Fruit fly (Drosophila melanogaster) whole organism, prepupa: ENCODE measurements around the gene CG34286.

Experiments used
- Blimp-1 ChIP-seq: fragments of 200-800 bp; sonication (Bioruptor generic); optimal IDR thresholded peaks from 3 replicates; lab custom pipeline; 2017; ENCODE audit warnings: missing biosample characterization, missing genetic modification characterization, mild to moderate bottlenecking, moderate library complexity, missing genetic modification reagents
- CG10631 ChIP-seq: fragments of 200-800 bp; sonication (Bioruptor generic); optimal IDR thresholded peaks from 2 replicates; lab custom pipeline; 2016; ENCODE audit warnings: missing biosample characterization, missing genetic modification characterization
- CG10669 ChIP-seq: fragments of 200-800 bp; sonication (Bioruptor generic); optimal IDR thresholded peaks from 3 replicates; lab custom pipeline; 2018; ENCODE audit warnings: missing biosample characterization, mild to moderate bottlenecking, missing genetic modification characterization, moderate library complexity
- CG11762 ChIP-seq: fragments of 200-800 bp; sonication (Bioruptor generic); optimal IDR thresholded peaks from 3 replicates; lab custom pipeline; 2016; ENCODE audit warnings: missing biosample characterization, missing genetic modification characterization; ENCODE audit not compliant: insufficient read depth
- CG15336 ChIP-seq: fragments of 200-800 bp; sonication (Bioruptor generic); IDR thresholded peaks from 2 replicates; pipeline ENCODE4 v1.3.6; 2022; ENCODE audit warnings: missing biosample characterization, missing genetic modification characterization
- CG16779 ChIP-seq: fragments of 200-800 bp; sonication (Bioruptor generic); optimal IDR thresholded peaks from 3 replicates; lab custom pipeline; 2017; ENCODE audit warnings: missing biosample characterization, mild to moderate bottlenecking, missing genetic modification characterization
- CG3032 ChIP-seq: fragments of 200-800 bp; optimal IDR thresholded peaks from 2 replicates; lab custom pipeline; 2019; ENCODE audit warnings: missing biosample characterization, mild to moderate bottlenecking, missing genetic modification characterization, moderate library complexity
- CG31627 ChIP-seq: fragments of 200-800 bp; sonication (Bioruptor generic); optimal IDR thresholded peaks from 3 replicates; lab custom pipeline; 2016; ENCODE audit warnings: missing biosample characterization, missing genetic modification characterization
- CG32006 ChIP-seq: fragments of 200-800 bp; sonication (Bioruptor generic); optimal IDR thresholded peaks from 3 replicates; lab custom pipeline; 2017; ENCODE audit warnings: missing biosample characterization, mild to moderate bottlenecking, missing genetic modification characterization
- CG3919 ChIP-seq: fragments of 200-800 bp; sonication (Bioruptor generic); optimal IDR thresholded peaks from 3 replicates; lab custom pipeline; 2016; ENCODE audit warnings: missing biosample characterization, missing genetic modification characterization
- CG4318 ChIP-seq: fragments of 200-800 bp; sonication (Bioruptor generic); optimal IDR thresholded peaks from 3 replicates; lab custom pipeline; 2017; ENCODE audit warnings: missing biosample characterization, mild to moderate bottlenecking, missing genetic modification characterization
- CG6276 ChIP-seq: fragments of 200-800 bp; sonication (Bioruptor generic); optimal IDR thresholded peaks from 2 replicates; lab custom pipeline; 2017; ENCODE audit warnings: missing biosample characterization, mild to moderate bottlenecking, missing genetic modification characterization
- CG6792 ChIP-seq: fragments of 200-800 bp; sonication (Bioruptor generic); optimal IDR thresholded peaks from 3 replicates; lab custom pipeline; 2016; ENCODE audit warnings: missing biosample characterization, missing genetic modification characterization
- CG6854 ChIP-seq: fragments of 200-800 bp; sonication (Bioruptor generic); optimal IDR thresholded peaks from 2 replicates; lab custom pipeline; 2017; ENCODE audit warnings: missing biosample characterization, mild to moderate bottlenecking, missing genetic modification characterization
- CG7368 ChIP-seq: fragments of 200-800 bp; sonication (Bioruptor generic); optimal IDR thresholded peaks from 3 replicates; lab custom pipeline; 2016; ENCODE audit warnings: missing biosample characterization, missing genetic modification characterization
- CG8119 ChIP-seq: fragments of 200-800 bp; sonication (Bioruptor generic); IDR thresholded peaks from 3 replicates; pipeline ENCODE4 v1.3.6; 2022; ENCODE audit warnings: missing biosample characterization, missing genetic modification characterization
- CG8319 ChIP-seq: fragments of 200-800 bp; sonication (Bioruptor generic); optimal IDR thresholded peaks from 3 replicates; lab custom pipeline; 2016; ENCODE audit warnings: missing biosample characterization, missing genetic modification characterization
- CG8632 ChIP-seq: fragments of 200-800 bp; sonication (Bioruptor generic); optimal IDR thresholded peaks from 3 replicates; lab custom pipeline; 2016; ENCODE audit warnings: missing biosample characterization, missing genetic modification characterization
- CG9139 ChIP-seq: fragments of 200-800 bp; sonication (Bioruptor generic); optimal IDR thresholded peaks from 3 replicates; lab custom pipeline; 2017; ENCODE audit warnings: missing biosample characterization, mild to moderate bottlenecking, missing genetic modification characterization
- Eip75B ChIP-seq: fragments of 200-800 bp; sonication (Bioruptor generic); optimal IDR thresholded peaks from 3 replicates; lab custom pipeline; 2016; ENCODE audit warnings: missing biosample characterization, missing genetic modification characterization
- Eip78C ChIP-seq: fragments of 200-800 bp; sonication (Bioruptor generic); peaks from one replicate; lab custom pipeline; 2016; ENCODE audit warnings: missing biosample characterization, missing genetic modification characterization
- Ets96B ChIP-seq: fragments of 200-800 bp; optimal IDR thresholded peaks from 2 replicates; lab custom pipeline; 2019; ENCODE audit warnings: missing biosample characterization, mild to moderate bottlenecking, missing genetic modification characterization, moderate library complexity
- Gug ChIP-seq: fragments of 200-800 bp; sonication (Bioruptor generic); IDR thresholded peaks from 2 replicates; pipeline ENCODE4 v1.3.6; 2022; ENCODE audit warnings: missing biosample characterization, missing genetic modification characterization
- Hr38 ChIP-seq: sonication (Bioruptor generic); optimal IDR thresholded peaks from 2 replicates; lab custom pipeline; 2016; ENCODE audit warnings: missing biosample characterization, missing genetic modification characterization
- Hr39 ChIP-seq: fragments of 200-800 bp; sonication (Bioruptor generic); optimal IDR thresholded peaks from 2 replicates; lab custom pipeline; 2016; ENCODE audit warnings: missing biosample characterization, missing genetic modification characterization
- Hr4 ChIP-seq: fragments of 200-800 bp; sonication (Bioruptor generic); optimal IDR thresholded peaks from 3 replicates; lab custom pipeline; 2016; ENCODE audit warnings: missing biosample characterization, missing genetic modification characterization
- Lpt ChIP-seq: fragments of 200-800 bp; sonication (Bioruptor generic); optimal IDR thresholded peaks from 3 replicates; lab custom pipeline; 2016; ENCODE audit warnings: missing biosample characterization, missing genetic modification characterization
- Met ChIP-seq: fragments of 200-800 bp; sonication (Bioruptor generic); optimal IDR thresholded peaks from 3 replicates; lab custom pipeline; 2016; ENCODE audit warnings: missing biosample characterization, missing genetic modification characterization
- OdsH ChIP-seq: fragments of 200-800 bp; sonication (Bioruptor generic); optimal IDR thresholded peaks from 3 replicates; lab custom pipeline; 2016; ENCODE audit warnings: missing biosample characterization, missing genetic modification characterization
- Smox ChIP-seq: fragments of 200-800 bp; sonication (Bioruptor generic); optimal IDR thresholded peaks from 3 replicates; lab custom pipeline; 2016; ENCODE audit warnings: missing biosample characterization, missing genetic modification characterization
- Sox102F ChIP-seq: fragments of 200-800 bp; sonication (Bioruptor generic); optimal IDR thresholded peaks from 2 replicates; lab custom pipeline; 2016; ENCODE audit warnings: missing biosample characterization, mild to moderate bottlenecking, missing genetic modification characterization
- Sox14 ChIP-seq: fragments of 200-800 bp; sonication (Bioruptor generic); optimal IDR thresholded peaks from 3 replicates; lab custom pipeline; 2016; ENCODE audit warnings: missing biosample characterization, missing genetic modification characterization
- Sox15 ChIP-seq: fragments of 200-800 bp; sonication (Bioruptor generic); optimal IDR thresholded peaks from 3 replicates; lab custom pipeline; 2016; ENCODE audit warnings: missing biosample characterization, missing genetic modification characterization
- achi ChIP-seq: fragments of 200-800 bp; sonication (Bioruptor generic); optimal IDR thresholded peaks from 3 replicates; lab custom pipeline; 2016; ENCODE audit warnings: missing biosample characterization, missing genetic modification characterization
- acj6 ChIP-seq: fragments of 200-800 bp; sonication (Bioruptor generic); optimal IDR thresholded peaks from 3 replicates; lab custom pipeline; 2016; ENCODE audit warnings: missing biosample characterization, missing genetic modification characterization
- cyc ChIP-seq: fragments of 200-800 bp; sonication (Bioruptor generic); optimal IDR thresholded peaks from 3 replicates; lab custom pipeline; 2016; ENCODE audit warnings: missing biosample characterization, missing genetic modification characterization
- dac ChIP-seq: fragments of 200-800 bp; sonication (Bioruptor generic); optimal IDR thresholded peaks from 2 replicates; lab custom pipeline; 2017; ENCODE audit warnings: missing biosample characterization, mild to moderate bottlenecking, missing genetic modification characterization
- dsx ChIP-seq: fragments of 200-800 bp; optimal IDR thresholded peaks from 3 replicates; lab custom pipeline; 2019; ENCODE audit warnings: missing biosample characterization, mild to moderate bottlenecking, missing genetic modification characterization, moderate library complexity; ENCODE audit not compliant: poor library complexity, severe bottlenecking
- fd59A ChIP-seq: fragments of 200-800 bp; sonication (Bioruptor generic); optimal IDR thresholded peaks from 2 replicates; lab custom pipeline; 2017; ENCODE audit warnings: missing biosample characterization, mild to moderate bottlenecking, missing genetic modification characterization, missing genetic modification reagents
- lz ChIP-seq: fragments of 200-800 bp; sonication (Bioruptor generic); optimal IDR thresholded peaks from 3 replicates; lab custom pipeline; 2016; ENCODE audit warnings: missing biosample characterization, missing genetic modification characterization
- net ChIP-seq: fragments of 200-800 bp; sonication (Bioruptor generic); optimal IDR thresholded peaks from 3 replicates; lab custom pipeline; 2016; ENCODE audit warnings: missing biosample characterization, missing genetic modification characterization
- pdm3 ChIP-seq: fragments of 200-800 bp; sonication (Bioruptor generic); optimal IDR thresholded peaks from 3 replicates; lab custom pipeline; 2016; ENCODE audit warnings: missing biosample characterization, missing genetic modification characterization
- salr ChIP-seq, 2 experiments: fragments of 200-800 bp; sonication (Bioruptor generic); optimal IDR thresholded peaks; 3 replicates each; lab custom pipeline; 2016 to 2018; ENCODE audit warnings: missing biosample characterization in 2 of 2, missing genetic modification characterization in 2 of 2, mild to moderate bottlenecking in 1 of 2
- svp ChIP-seq: fragments of 200-800 bp; sonication (Bioruptor generic); peaks from one replicate; lab custom pipeline; 2016; ENCODE audit warnings: missing biosample characterization, missing genetic modification characterization
- topi ChIP-seq: fragments of 200-800 bp; sonication (Bioruptor generic); optimal IDR thresholded peaks from 3 replicates; lab custom pipeline; 2016; ENCODE audit warnings: missing biosample characterization, missing genetic modification characterization
- vri ChIP-seq: fragments of 200-800 bp; sonication (Bioruptor generic); optimal IDR thresholded peaks from 3 replicates; lab custom pipeline; 2016; ENCODE audit warnings: missing biosample characterization, mild to moderate bottlenecking, missing genetic modification characterization

Gene CG34286

DNA sequence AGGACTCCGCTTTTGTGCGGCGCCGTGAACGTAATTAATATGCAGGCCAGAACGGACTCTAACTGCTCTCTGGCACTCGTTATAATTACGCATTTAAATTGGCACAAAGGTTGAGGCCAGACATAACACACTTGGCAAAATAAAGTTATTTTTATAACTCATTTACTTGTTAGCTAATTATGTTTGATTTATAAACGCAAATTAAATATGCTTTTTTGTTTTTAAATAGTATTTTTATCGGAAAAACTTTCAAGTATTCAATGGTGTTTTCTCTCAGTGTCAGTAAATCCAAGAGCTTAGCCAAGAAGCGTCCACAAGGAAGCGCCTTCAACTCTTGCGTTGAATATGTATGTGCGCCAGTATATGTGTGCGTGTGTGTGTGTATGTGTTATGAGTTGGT is 42.8 kb downstream of the CG34286 start:
- TF ChIP-seq Hr39 (peak; percentile 31), CG3919 (GFP tag; lab: Kevin White, UChicago) (peak; percentile 14), topi (GFP tag; lab: Kevin White, UChicago) (peak; percentile 34), CG6792 (GFP tag; lab: Kevin White, UChicago) (no peak), CG10669 (GFP tag; lab: Kevin White, UChicago) (peak; percentile 14), CG3032 (tag; lab: Kevin White, UChicago) (no peak), CG9139 (GFP tag; lab: Kevin White, UChicago) (no peak), cyc (GFP tag; lab: Kevin White, UChicago) (peak; percentile 3), Eip78C (GFP tag; lab: Kevin White, UChicago) (peak; percentile 80), CG16779 (tag; lab: Kevin White, UChicago) (no peak), fd59A (GFP tag; lab: Kevin White, UChicago) (no peak), Lpt (GFP tag; lab: Kevin White, UChicago) (no peak), pdm3 (GFP tag; lab: Kevin White, UChicago) (peak; percentile 21), achi (GFP tag; lab: Kevin White, UChicago) (peak; percentile 11), svp (peak; percentile 58), CG7368 (peak; percentile 6), dac (no peak), acj6 (GFP tag; lab: Kevin White, UChicago) (peak; percentile 23), net (GFP tag; lab: Kevin White, UChicago) (no peak), Eip75B (GFP tag; lab: Kevin White, UChicago) (peak; percentile 15), CG11762 (no peak), Ets96B (tag; lab: Kevin White, UChicago) (peak; percentile 40), CG15336 (GFP tag; lab: Robert Waterston, UW) (no peak), Met (GFP tag; lab: Kevin White, UChicago) (peak; percentile 44), Hr4 (peak; percentile 24), Sox15 (GFP tag; lab: Kevin White, UChicago) (no peak), Smox (GFP tag; lab: Kevin White, UChicago) (peak; percentile 22), OdsH (peak; percentile 6), CG31627 (GFP tag; lab: Kevin White, UChicago) (peak; percentile 14), CG10631 (peak; percentile 7), CG32006 (peak; percentile 8), Sox102F (GFP tag; lab: Kevin White, UChicago) (peak; percentile 35)

DNA sequence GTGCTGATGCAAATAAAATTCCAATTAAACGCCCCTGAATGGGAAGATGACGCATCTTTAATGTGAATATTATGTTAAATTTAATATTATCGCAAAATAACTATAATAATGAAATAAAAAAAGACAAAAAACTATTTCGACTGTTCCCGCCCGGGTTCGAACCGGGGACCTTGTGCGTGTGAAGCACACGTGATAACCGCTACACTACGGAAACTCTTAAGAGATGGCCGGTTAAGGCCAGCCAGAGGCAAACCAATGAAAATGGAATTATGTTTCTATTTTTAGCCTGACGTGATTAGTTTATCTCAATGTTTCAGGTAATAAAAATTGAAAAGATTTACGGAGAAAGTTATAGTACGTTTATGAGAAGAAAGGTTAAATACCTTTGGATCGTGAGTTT is 43.6 kb downstream of the CG34286 start:
- TF ChIP-seq OdsH (no peak), net (GFP tag; lab: Kevin White, UChicago) (no peak), CG8632 (GFP tag; lab: Kevin White, UChicago) (no peak), fd59A (GFP tag; lab: Kevin White, UChicago) (no peak), lz (GFP tag; lab: Kevin White, UChicago) (no peak), CG15336 (GFP tag; lab: Robert Waterston, UW) (no peak), Hr39 (no peak), cyc (GFP tag; lab: Kevin White, UChicago) (no peak), CG6276 (no peak)

dm6 chr3R:19671223-19671991 is 44.3 kb downstream of the CG34286 start, which contains the start of gene Naam:
Gene Naam (plus strand): TSS chr3R:19671450.
- TF ChIP-seq Met (GFP tag; lab: Kevin White, UChicago) (peak; percentile 77), Eip75B (GFP tag; lab: Kevin White, UChicago) (peak; percentile 77), dsx (GFP tag; lab: Kevin White, UChicago) (peak; percentile 49), CG4318 (peak; percentile 22), Sox15 (GFP tag; lab: Kevin White, UChicago) (peak; percentile 2), CG8319 (GFP tag; lab: Kevin White, UChicago) (peak; percentile 57), OdsH (peak; percentile 74), salr (GFP tag; optimal IDR thresholded peaks at IDR 0.05; lab: Kevin White, UChicago) (peak in 1 of 2 experiments; percentile 29), Sox14 (GFP tag; lab: Kevin White, UChicago) (peak; percentile 75), CG7368 (peak; percentile 83), CG32006 (peak; percentile 69), fd59A (GFP tag; lab: Kevin White, UChicago) (no peak), Blimp-1 (peak; percentile 27), vri (GFP tag; lab: Kevin White, UChicago) (peak; percentile 70), CG10669 (GFP tag; lab: Kevin White, UChicago) (peak; percentile 65), CG6854 (GFP tag; lab: Kevin White, UChicago) (no peak), svp (peak; percentile 87), Hr38 (GFP tag; lab: Kevin White, UChicago) (no peak), pdm3 (GFP tag; lab: Kevin White, UChicago) (peak; percentile 70), net (GFP tag; lab: Kevin White, UChicago) (peak; percentile 82), Gug (GFP tag; lab: Robert Waterston, UW) (peak; percentile 74), CG3919 (GFP tag; lab: Kevin White, UChicago) (peak; percentile 84), Ets96B (tag; lab: Kevin White, UChicago) (peak; percentile 59), CG8119 (peak; percentile 79)
